Worm (Caenorhabditis elegans): ENCODE results near the gene cfp-1.

The cfp-1 gene

ce11 chrIV:14074456-14074855 is 2.8 kb upstream of the cfp-1 start:
- no peak for TF ChIP-seq dsc-1 (tag; optimal IDR thresholded peaks at IDR 0.05)
- TF ChIP-seq efl-1 (optimal IDR thresholded peaks at IDR 0.05), result no peak
- TF ChIP-seq efl-1 (GFP tag; optimal IDR thresholded peaks at IDR 0.05 in 1 of 2), result peak in 1 of 2 experiments; percentile 73

- TF ChIP-seq nhr-76 (tag; optimal IDR thresholded peaks at IDR 0.05) (no peak), ceh-63 (GFP tag; optimal IDR thresholded peaks at IDR 0.05) (no peak), efl-3 (GFP tag; optimal IDR thresholded peaks at IDR 0.05) (no peak), hlh-17 (GFP tag; optimal IDR thresholded peaks at IDR 0.05; ENCODE audit: borderline replicate concordance) (no peak), xbp-1 (tag; optimal IDR thresholded peaks at IDR 0.05) (peak; percentile 65), pax-3 (tag; optimal IDR thresholded peaks at IDR 0.05) (no peak), C04F5.9 (tag; optimal IDR thresholded peaks at IDR 0.05) (no peak)
Measured at ce11 chrIV:14082956-14083355, 5.7 kb downstream of the cfp-1 start.

ce11 chrIV:14083505-14083904 is 6.3 kb downstream of the cfp-1 start, which contains the start of gene F52B11.2:
Gene F52B11.2, plus strand, starts transcription at chrIV:14083568.
- TF ChIP-seq nhr-85 (tag), result peak; percentile 20
- no peak for TF ChIP-seq elt-3 (tag; optimal IDR thresholded peaks at IDR 0.05)

ce11 chrIV:14086395-14086794 is 9.2 kb downstream of the cfp-1 start:
- TF ChIP-seq elt-3 (tag; optimal IDR thresholded peaks at IDR 0.05) (peak in 1 of 6 experiments; percentile 47), blmp-1 (tag; optimal IDR thresholded peaks at IDR 0.05) (peak; percentile 96), fos-1 (tag; optimal IDR thresholded peaks at IDR 0.05) (no peak), mep-1 (tag; optimal IDR thresholded peaks at IDR 0.05) (peak; percentile 43), sptf-1 (tag; optimal IDR thresholded peaks at IDR 0.05) (no peak), ama-1 (optimal IDR thresholded peaks at IDR 0.05) (no peak), lin-14 (GFP tag; optimal IDR thresholded peaks at IDR 0.05) (no peak)

- TF ChIP-seq ama-1 (optimal IDR thresholded peaks at IDR 0.05) (no peak), egl-13 (tag; optimal IDR thresholded peaks at IDR 0.05) (no peak), dpl-1 (GFP tag; optimal IDR thresholded peaks at IDR 0.05) (no peak), lin-13 (GFP tag; optimal IDR thresholded peaks at IDR 0.05) (no peak), hpl-2 (GFP tag; optimal IDR thresholded peaks at IDR 0.05) (no peak), efl-1 (optimal IDR thresholded peaks at IDR 0.05) (no peak), efl-1 (GFP tag; optimal IDR thresholded peaks at IDR 0.05 in 1 of 2) (peak in 1 of 2 experiments; percentile 43), nhr-47 (tag; optimal IDR thresholded peaks at IDR 0.05) (no peak), grh-1 (GFP tag; IDR thresholded peaks at IDR 0.05) (no peak), elt-3 (tag; optimal IDR thresholded peaks at IDR 0.05) (peak in 2 of 6 experiments; percentile 12 to 36), isw-1 (GFP tag; IDR thresholded peaks at IDR 0.05) (no peak), nhr-71 (tag; optimal IDR thresholded peaks at IDR 0.05) (no peak), mep-1 (tag; optimal IDR thresholded peaks at IDR 0.05) (peak; percentile 44), blmp-1 (tag; optimal IDR thresholded peaks at IDR 0.05) (peak; percentile 100)
Measured at ce11 chrIV:14089749-14090148, 12.5 kb downstream of the cfp-1 start.

- TF ChIP-seq zip-4 (GFP tag; optimal IDR thresholded peaks at IDR 0.05) (no peak), blmp-1 (tag; optimal IDR thresholded peaks at IDR 0.05) (peak; percentile 94)
Measured at ce11 chrIV:14091242-14091641, 14.0 kb downstream of the cfp-1 start, which contains the start of gene noah-2. Gene noah-2, plus strand, starts transcription at chrIV:14091254.

- TF ChIP-seq elt-3 (tag; optimal IDR thresholded peaks at IDR 0.05) (no peak), lir-3 (tag; optimal IDR thresholded peaks at IDR 0.05; ENCODE audit: poor library complexity) (no peak), nhr-20 (tag; optimal IDR thresholded peaks at IDR 0.05) (no peak), unc-62 (GFP tag; optimal IDR thresholded peaks at IDR 0.05) (no peak), snu-23 (GFP tag; optimal IDR thresholded peaks at IDR 0.05) (no peak), efl-3 (GFP tag; optimal IDR thresholded peaks at IDR 0.05) (no peak), nhr-47 (tag; optimal IDR thresholded peaks at IDR 0.05) (no peak), ceh-63 (GFP tag; optimal IDR thresholded peaks at IDR 0.05) (no peak), rnt-1 (tag; optimal IDR thresholded peaks at IDR 0.05) (no peak), isw-1 (GFP tag; IDR thresholded peaks at IDR 0.05) (no peak), elt-2 (tag; optimal IDR thresholded peaks at IDR 0.05) (no peak), hlh-4 (tag; optimal IDR thresholded peaks at IDR 0.05) (no peak), egl-27 (tag; optimal IDR thresholded peaks at IDR 0.05) (no peak), sup-37 (GFP tag; optimal IDR thresholded peaks at IDR 0.05) (no peak), dsc-1 (tag; optimal IDR thresholded peaks at IDR 0.05) (no peak), ceh-82 (tag; optimal IDR thresholded peaks at IDR 0.05) (no peak), ces-1 (GFP tag; optimal IDR thresholded peaks at IDR 0.05) (no peak), zip-4 (GFP tag; optimal IDR thresholded peaks at IDR 0.05) (no peak)
Measured at ce11 chrIV:14098540-14099098, 21.4 kb downstream of the cfp-1 start.
